Worm (Caenorhabditis elegans) whole organism, L4 larva: ENCODE measurements around the gene ttr-52.

Experiments
- ces-1 ChIP-seq: fragments of 150-350 bp; sonication (generic microtip); optimal IDR thresholded peaks from 4 replicates; lab custom pipeline; 2014; ENCODE audit warnings: missing biosample characterization, missing genetic modification reagents, missing genetic modification characterization
- jun-1 ChIP-seq: fragments of 150-350 bp; optimal IDR thresholded peaks from 2 replicates; lab custom pipeline; 2014; ENCODE audit warnings: missing biosample characterization, missing genetic modification reagents, missing genetic modification characterization
- lsy-2 ChIP-seq, 2 experiments: fragments of 150-350 bp in 1 of 2; sonication (generic microtip) in 1 of 2; optimal IDR thresholded peaks; 2 replicates each; lab custom pipeline; 2014 to 2017; ENCODE audit warnings: missing biosample characterization in 2 of 2, missing genetic modification characterization in 2 of 2
- mes-2 ChIP-seq: sonication (generic microtip); optimal IDR thresholded peaks from 2 replicates; lab custom pipeline; 2016; ENCODE audit warnings: missing genotype, mild to moderate bottlenecking, missing genetic modification characterization, missing compliant biosample characterization; ENCODE audit not compliant: poor library complexity, severe bottlenecking
- nhr-10 ChIP-seq: fragments of 150-350 bp; optimal IDR thresholded peaks from 2 replicates; lab custom pipeline; 2014; ENCODE audit warnings: missing biosample characterization, missing genetic modification characterization
- nhr-237 ChIP-seq: sonication (generic microtip); optimal IDR thresholded peaks from 2 replicates; lab custom pipeline; 2017; ENCODE audit warnings: missing biosample characterization, missing genetic modification characterization
- tra-1 ChIP-seq: fragments of 200-800 bp; sonication (Bioruptor generic); IDR thresholded peaks from 2 replicates; pipeline ENCODE4 v1.3.6; 2022; ENCODE audit warnings: missing genetic modification reagents, missing genetic modification characterization, missing compliant biosample characterization
- unc-39 ChIP-seq: sonication (generic microtip); optimal IDR thresholded peaks from 2 replicates; lab custom pipeline; 2017; ENCODE audit warnings: missing biosample characterization, missing genetic modification characterization
- unc-62 ChIP-seq, 3 experiments: fragments of 150-350 bp in 1 of 3; sonication (generic microtip); optimal IDR thresholded peaks in 2 of 3; peaks in 1 of 3; 1 replicate in 1 of 3; 2 replicates in 2 of 3; lab custom pipeline; 2014 to 2017; ENCODE audit warnings: missing biosample characterization in 3 of 3, missing genetic modification characterization in 3 of 3, missing genetic modification reagents in 3 of 3, missing genotype in 1 of 3

- TF ChIP-seq unc-39 (tag; lab: Kevin White, UChicago): no peak
- TF ChIP-seq unc-62 (GFP tag; optimal IDR thresholded peaks at IDR 0.05 in 1 of 2; lab: Kevin White, UChicago): no peak
- no peak for TF ChIP-seq unc-62 (tag; optimal IDR thresholded peaks at IDR 0.05; lab: Kevin White, UChicago)
- no peak for TF ChIP-seq nhr-10 (tag; lab: Kevin White, UChicago)
- no peak for TF ChIP-seq mes-2 (tag; lab: Kevin White, UChicago)
- TF ChIP-seq ces-1 (GFP tag; lab: Kevin White, UChicago): no peak
- TF ChIP-seq jun-1 (tag; lab: Kevin White, UChicago): no peak
- TF ChIP-seq nhr-237 (tag; lab: Kevin White, UChicago): no peak
- no peak for TF ChIP-seq lsy-2 (tag; optimal IDR thresholded peaks at IDR 0.05; lab: Kevin White, UChicago)
- TF ChIP-seq tra-1 (GFP tag; lab: Robert Waterston, UW): no peak
These were observed 21.4 kb upstream of the ttr-52 start for ce11 chrIII:13383159-13383558.
